Worm (Caenorhabditis elegans) whole organism, L4 larva: ENCODE data around the gene hda-11.

Experiments used
- F26F4.8 ChIP-seq: fragments of 200-800 bp; sonication (Bioruptor generic); conservative IDR thresholded peaks from 2 replicates; pipeline ENCODE4 v1.3.6; 2022; ENCODE audit warnings: missing genetic modification characterization, missing compliant biosample characterization
- F49E8.2 ChIP-seq: sonication (generic microtip); optimal IDR thresholded peaks from 2 replicates; lab custom pipeline; 2016; ENCODE audit warnings: missing compliant biosample characterization, mild to moderate bottlenecking, missing genetic modification characterization, borderline replicate concordance
- T20F7.1 ChIP-seq: fragments of 200-800 bp; sonication (Bioruptor generic); optimal IDR thresholded peaks from 2 replicates; lab custom pipeline; 2018; ENCODE audit warnings: mild to moderate bottlenecking, missing genetic modification characterization, missing compliant biosample characterization
- T26A8.4 ChIP-seq: fragments of 200-800 bp; sonication (Bioruptor generic); IDR thresholded peaks from 2 replicates; pipeline ENCODE4 v1.3.6; 2022; ENCODE audit warnings: missing genetic modification characterization, missing compliant biosample characterization
- ZK337.2 ChIP-seq: fragments of 200-800 bp; sonication (Bioruptor generic); IDR thresholded peaks from 2 replicates; pipeline ENCODE4 v1.3.6; 2022; ENCODE audit warnings: missing genetic modification reagents, missing genetic modification characterization, missing compliant biosample characterization
- aha-1 ChIP-seq: fragments of 150-350 bp; peaks from one replicate; lab custom pipeline; 2014; ENCODE audit warnings: missing biosample characterization, missing genetic modification characterization
- ama-1 ChIP-seq: fragments of 150-350 bp; optimal IDR thresholded peaks from 2 replicates; lab custom pipeline; 2014; ENCODE audit warnings: inconsistent platforms, mixed read lengths
- arid-1 ChIP-seq: fragments of 200-800 bp; sonication (Bioruptor generic); conservative IDR thresholded peaks from 2 replicates; pipeline ENCODE4 v1.3.6; 2022; ENCODE audit warnings: missing genetic modification reagents, missing genetic modification characterization, missing compliant biosample characterization
- attf-4 ChIP-seq: sonication (generic microtip); optimal IDR thresholded peaks from 3 replicates; lab custom pipeline; 2017; ENCODE audit warnings: missing biosample characterization, missing genetic modification characterization
- ceh-20 ChIP-seq: fragments of 200-800 bp; sonication (Bioruptor generic); IDR thresholded peaks from 2 replicates; pipeline ENCODE4 v1.3.6; 2022; ENCODE audit warnings: missing genetic modification reagents, missing genetic modification characterization, missing compliant biosample characterization
- ceh-28 ChIP-seq: fragments of 150-350 bp; optimal IDR thresholded peaks from 2 replicates; lab custom pipeline; 2014; ENCODE audit warnings: missing biosample characterization, missing genetic modification reagents, missing genetic modification characterization
- ceh-32 ChIP-seq: sonication (generic microtip); optimal IDR thresholded peaks from 2 replicates; lab custom pipeline; 2016; ENCODE audit warnings: mild to moderate bottlenecking, missing genetic modification characterization, missing compliant biosample characterization; ENCODE audit not compliant: poor library complexity
- ces-1 ChIP-seq: fragments of 150-350 bp; sonication (generic microtip); optimal IDR thresholded peaks from 4 replicates; lab custom pipeline; 2014; ENCODE audit warnings: missing biosample characterization, missing genetic modification reagents, missing genetic modification characterization
- cey-2 ChIP-seq: sonication (generic microtip); optimal IDR thresholded peaks from 3 replicates; lab custom pipeline; 2017; ENCODE audit warnings: missing genetic modification characterization, mild to moderate bottlenecking, missing compliant biosample characterization, antibody characterized with exemption, borderline replicate concordance; ENCODE audit not compliant: insufficient read depth
- ctbp-1 ChIP-seq: fragments of 200-800 bp; sonication (Bioruptor generic); IDR thresholded peaks from 2 replicates; pipeline ENCODE4 v1.3.6; 2022; ENCODE audit warnings: missing genetic modification reagents, missing genetic modification characterization, missing compliant biosample characterization
- daf-12 ChIP-seq: fragments of 150-350 bp; optimal IDR thresholded peaks from 2 replicates; lab custom pipeline; 2014; ENCODE audit warnings: missing biosample characterization, missing genetic modification reagents, missing genetic modification characterization
- daf-16 ChIP-seq, 3 experiments: sonication (generic microtip); optimal IDR thresholded peaks; 2 replicates each; lab custom pipeline; 2016 to 2017; ENCODE audit warnings: missing genetic modification characterization in 3 of 3, missing genetic modification reagents in 3 of 3, mild to moderate bottlenecking in 2 of 3, missing compliant biosample characterization in 2 of 3, missing biosample characterization in 1 of 3, moderate library complexity in 1 of 3
- daf-19 ChIP-seq: fragments of 200-800 bp; sonication (Bioruptor generic); conservative IDR thresholded peaks from 2 replicates; pipeline ENCODE4 v1.3.6; 2022; ENCODE audit warnings: missing genetic modification characterization, missing compliant biosample characterization
- dmd-6 ChIP-seq: fragments of 200-800 bp; sonication (Bioruptor generic); IDR thresholded peaks from 2 replicates; pipeline ENCODE4 v1.3.6; 2022; ENCODE audit warnings: missing genetic modification reagents, missing genetic modification characterization, missing compliant biosample characterization
- dmd-8 ChIP-seq: fragments of 200-800 bp; sonication (Bioruptor generic); IDR thresholded peaks from 2 replicates; pipeline ENCODE4 v1.3.6; 2022; ENCODE audit warnings: missing genetic modification characterization, missing compliant biosample characterization
- dmd-9 ChIP-seq: fragments of 200-800 bp; sonication (Bioruptor generic); IDR thresholded peaks from 2 replicates; pipeline ENCODE4 v1.3.6; 2022; ENCODE audit warnings: missing genetic modification reagents, missing genetic modification characterization, missing compliant biosample characterization
- duxl-1 ChIP-seq: sonication (generic microtip); optimal IDR thresholded peaks from 2 replicates; lab custom pipeline; 2016; ENCODE audit warnings: mild to moderate bottlenecking, missing genetic modification characterization, moderate library complexity, missing compliant biosample characterization; ENCODE audit not compliant: poor library complexity
- dve-1 ChIP-seq: sonication (generic microtip); optimal IDR thresholded peaks from 2 replicates; lab custom pipeline; 2017; ENCODE audit warnings: antibody characterized with exemption, mild to moderate bottlenecking, missing genetic modification characterization, missing compliant biosample characterization; ENCODE audit not compliant: insufficient read depth
- egl-43 ChIP-seq: fragments of 200-800 bp; sonication (Bioruptor generic); IDR thresholded peaks from 2 replicates; pipeline ENCODE4 v1.3.6; 2022; ENCODE audit warnings: missing genetic modification reagents, missing genetic modification characterization, missing compliant biosample characterization
- fos-1 ChIP-seq: fragments of 150-350 bp; optimal IDR thresholded peaks from 2 replicates; lab custom pipeline; 2014; ENCODE audit warnings: missing biosample characterization, missing genetic modification characterization
- gei-8 ChIP-seq: fragments of 200-800 bp; sonication (Bioruptor generic); optimal IDR thresholded peaks from 2 replicates; lab custom pipeline; 2018; ENCODE audit warnings: mild to moderate bottlenecking, missing genetic modification characterization, missing compliant biosample characterization
- hif-1 ChIP-seq, 2 experiments: sonication (generic microtip); optimal IDR thresholded peaks; 2 replicates each; lab custom pipeline; 2016 to 2017; ENCODE audit warnings: missing compliant biosample characterization in 2 of 2, missing genetic modification characterization in 2 of 2, missing genetic modification reagents in 2 of 2, missing genotype in 2 of 2, mild to moderate bottlenecking in 1 of 2
- hlh-11 ChIP-seq: fragments of 200-800 bp; sonication (Bioruptor generic); optimal IDR thresholded peaks from 2 replicates; lab custom pipeline; 2018; ENCODE audit warnings: mild to moderate bottlenecking, missing genetic modification characterization, missing compliant biosample characterization
- hlh-30 ChIP-seq: sonication (generic microtip); optimal IDR thresholded peaks from 2 replicates; lab custom pipeline; 2017; ENCODE audit warnings: antibody characterized with exemption, mild to moderate bottlenecking, missing genetic modification characterization, missing compliant biosample characterization; ENCODE audit not compliant: insufficient read depth
- hmg-1.1 ChIP-seq: fragments of 200-800 bp; sonication (Bioruptor generic); IDR thresholded peaks from 2 replicates; pipeline ENCODE4 v1.3.6; 2022; ENCODE audit warnings: missing genetic modification reagents, missing genetic modification characterization, missing compliant biosample characterization
- lin-15B ChIP-seq: fragments of 150-350 bp; sonication (generic microtip); optimal IDR thresholded peaks from 3 replicates; lab custom pipeline; 2014; ENCODE audit warnings: missing biosample characterization, missing genetic modification characterization
- lin-29 ChIP-seq: fragments of 200-800 bp; sonication (Bioruptor generic); IDR thresholded peaks from 2 replicates; pipeline ENCODE4 v1.3.6; 2022; ENCODE audit warnings: missing genetic modification reagents, missing genetic modification characterization, missing compliant biosample characterization
- lin-38 ChIP-seq: fragments of 200-800 bp; sonication (Bioruptor generic); IDR thresholded peaks from 2 replicates; pipeline ENCODE4 v1.3.6; 2022; ENCODE audit warnings: missing genetic modification reagents, missing genetic modification characterization, missing compliant biosample characterization
- lsy-2 ChIP-seq, 2 experiments: fragments of 150-350 bp in 1 of 2; sonication (generic microtip) in 1 of 2; optimal IDR thresholded peaks; 2 replicates each; lab custom pipeline; 2014 to 2017; ENCODE audit warnings: missing biosample characterization in 2 of 2, missing genetic modification characterization in 2 of 2
- mdl-1 ChIP-seq, 2 experiments: fragments of 150-350 bp in 1 of 2; sonication (generic microtip) in 1 of 2; optimal IDR thresholded peaks; 2 replicates each; lab custom pipeline; 2014 to 2017; ENCODE audit warnings: missing biosample characterization in 2 of 2, missing genetic modification characterization in 2 of 2
- mxl-2 ChIP-seq: fragments of 200-800 bp; sonication (Bioruptor generic); conservative IDR thresholded peaks from 2 replicates; pipeline ENCODE4 v1.3.6; 2022; ENCODE audit warnings: missing genetic modification reagents, missing genetic modification characterization, missing compliant biosample characterization
- nhr-10 ChIP-seq: fragments of 150-350 bp; optimal IDR thresholded peaks from 2 replicates; lab custom pipeline; 2014; ENCODE audit warnings: missing biosample characterization, missing genetic modification characterization
- nhr-77 ChIP-seq: fragments of 150-350 bp; optimal IDR thresholded peaks from 2 replicates; lab custom pipeline; 2014; ENCODE audit warnings: missing biosample characterization, missing genetic modification characterization
- php-3 ChIP-seq: fragments of 200-800 bp; sonication (Bioruptor generic); IDR thresholded peaks from 2 replicates; pipeline ENCODE4 v1.3.6; 2022; ENCODE audit warnings: missing genetic modification reagents, missing genetic modification characterization, missing compliant biosample characterization
- pqm-1 ChIP-seq: sonication (generic microtip); optimal IDR thresholded peaks from 2 replicates; lab custom pipeline; 2017; ENCODE audit warnings: missing biosample characterization, missing genetic modification characterization
- saeg-2 ChIP-seq: fragments of 200-800 bp; sonication (Bioruptor generic); IDR thresholded peaks from 2 replicates; pipeline ENCODE4 v1.3.6; 2022; ENCODE audit warnings: missing genetic modification reagents, missing genetic modification characterization, missing compliant biosample characterization
- skn-1 ChIP-seq: fragments of 150-350 bp; optimal IDR thresholded peaks from 2 replicates; lab custom pipeline; 2014; ENCODE audit warnings: missing biosample characterization, missing genetic modification characterization
- snpc-1.2 ChIP-seq: fragments of 200-800 bp; sonication (Bioruptor generic); IDR thresholded peaks from 2 replicates; pipeline ENCODE4 v1.3.6; 2022; ENCODE audit warnings: missing genetic modification reagents, missing genetic modification characterization, missing compliant biosample characterization
- snpc-4 ChIP-seq: fragments of 150-350 bp; optimal IDR thresholded peaks from 2 replicates; lab custom pipeline; 2014; ENCODE audit warnings: missing biosample characterization, missing genetic modification characterization
- tra-1 ChIP-seq: fragments of 200-800 bp; sonication (Bioruptor generic); IDR thresholded peaks from 2 replicates; pipeline ENCODE4 v1.3.6; 2022; ENCODE audit warnings: missing genetic modification reagents, missing genetic modification characterization, missing compliant biosample characterization
- unc-130 ChIP-seq: sonication (generic microtip); optimal IDR thresholded peaks from 2 replicates; lab custom pipeline; 2016; ENCODE audit warnings: missing genetic modification reagents, missing genetic modification characterization, missing compliant biosample characterization
- unc-62 ChIP-seq, 3 experiments: fragments of 150-350 bp in 1 of 3; sonication (generic microtip); optimal IDR thresholded peaks in 2 of 3; peaks in 1 of 3; 1 replicate in 1 of 3; 2 replicates in 2 of 3; lab custom pipeline; 2014 to 2017; ENCODE audit warnings: missing biosample characterization in 3 of 3, missing genetic modification characterization in 3 of 3, missing genetic modification reagents in 3 of 3, missing genotype in 1 of 3
- zip-2 ChIP-seq: fragments of 150-350 bp; optimal IDR thresholded peaks from 2 replicates; lab custom pipeline; 2014; ENCODE audit warnings: missing biosample characterization, missing genetic modification characterization
- ztf-11 ChIP-seq: fragments of 150-350 bp; optimal IDR thresholded peaks from 2 replicates; lab custom pipeline; 2014; ENCODE audit warnings: missing biosample characterization, missing genetic modification characterization
- ztf-7 ChIP-seq: fragments of 150-350 bp; optimal IDR thresholded peaks from 2 replicates; lab custom pipeline; 2014; ENCODE audit warnings: missing biosample characterization, missing genetic modification characterization

hda-11 gene

ce11 chrV:10525902-10526301 is at the start of gene hda-11, which contains the start of gene C35A5.8:
Gene hda-11 (plus strand): TSS chrV:10526184.
Gene C35A5.8 (minus strand): TSS chrV:10525908.
- TF ChIP-seq tra-1 (0 out of 2 replicates have a peak, but pooled peaks have one; percentile 50), daf-19 (no peak), unc-62 (GFP tag; optimal IDR thresholded peaks at IDR 0.05 in 1 of 2; lab: Kevin White, UChicago) (peak in 1 of 2 experiments; percentile 92), unc-62 (tag; optimal IDR thresholded peaks at IDR 0.05; lab: Kevin White, UChicago) (no peak), nhr-10 (tag; lab: Kevin White, UChicago) (no peak), lin-38 (GFP tag; lab: Robert Waterston, UW) (peak; percentile 63), T20F7.1 (GFP tag; lab: Kevin White, UChicago) (no peak), lin-29 (GFP tag; lab: Robert Waterston, UW) (no peak), ama-1 (lab: Kevin White, UChicago) (no peak), egl-43 (GFP tag; lab: Robert Waterston, UW) (no peak), hlh-30 (no peak), ztf-7 (tag; lab: Kevin White, UChicago) (no peak), fos-1 (tag; lab: Kevin White, UChicago) (no peak), aha-1 (peak; percentile 42), dmd-6 (GFP tag; lab: Robert Waterston, UW) (peak; percentile 61), ceh-32 (tag; lab: Kevin White, UChicago) (no peak), pqm-1 (tag; lab: Kevin White, UChicago) (no peak), dmd-8 (GFP tag; lab: Robert Waterston, UW) (no peak), dve-1 (no peak), ZK337.2 (GFP tag; lab: Robert Waterston, UW) (peak; percentile 89), hlh-11 (tag; lab: Kevin White, UChicago) (no peak), hmg-1.1 (GFP tag; lab: Robert Waterston, UW) (peak; percentile 44; the same call in 1 of the 2 replicates), php-3 (GFP tag; lab: Robert Waterston, UW) (no peak), gei-8 (GFP tag; lab: Kevin White, UChicago) (no peak), ceh-28 (tag; lab: Kevin White, UChicago) (no peak), arid-1 (GFP tag; lab: Robert Waterston, UW) (no peak), nhr-77 (no peak), ces-1 (no peak), daf-16 (GFP tag; optimal IDR thresholded peaks at IDR 0.05; lab: Kevin White, UChicago) (no peak), daf-16 (tag; optimal IDR thresholded peaks at IDR 0.05; lab: Kevin White, UChicago) (no peak), snpc-1.2 (no peak), unc-130 (GFP tag; lab: Kevin White, UChicago) (peak; percentile 74), snpc-4 (tag; lab: Kevin White, UChicago) (no peak), attf-4 (tag; lab: Kevin White, UChicago) (no peak), mdl-1 (tag; optimal IDR thresholded peaks at IDR 0.05; lab: Kevin White, UChicago) (no peak), lsy-2 (tag; optimal IDR thresholded peaks at IDR 0.05; lab: Kevin White, UChicago) (peak in 1 of 2 experiments; percentile 78), cey-2 (tag; lab: Kevin White, UChicago) (no peak), ztf-11 (no peak), zip-2 (tag; lab: Kevin White, UChicago) (no peak), daf-12 (tag; lab: Kevin White, UChicago) (no peak), ceh-20 (GFP tag; lab: Robert Waterston, UW) (no peak), lin-15B (tag; lab: Kevin White, UChicago) (no peak), skn-1 (no peak), dmd-9 (peak; percentile 89; the same call in 1 of the 2 replicates), F49E8.2 (no peak), mxl-2 (0 out of 2 replicates have a peak, but pooled peaks have one; percentile 27), F26F4.8 (GFP tag; lab: Robert Waterston, UW) (no peak), ctbp-1 (GFP tag; lab: Robert Waterston, UW) (no peak), duxl-1 (tag; lab: Kevin White, UChicago) (peak; percentile 71), saeg-2 (GFP tag; lab: Robert Waterston, UW) (no peak), hif-1 (tag; optimal IDR thresholded peaks at IDR 0.05; lab: Kevin White, UChicago) (peak in 1 of 2 experiments; percentile 89), T26A8.4 (no peak; the same call in 1 of the 2 replicates)
